Worm (Caenorhabditis elegans) whole organism, L1 larva: Measurements from ENCODE around the gene mig-5.

Experiments
- blmp-1 ChIP-seq: fragments of 150-350 bp; optimal IDR thresholded peaks from 2 replicates; lab custom pipeline; 2014; ENCODE audit warnings: missing biosample characterization, missing genetic modification characterization
- ceh-82 ChIP-seq, 3 experiments: fragments of 150-350 bp in 1 of 3; sonication (generic microtip) in 2 of 3; optimal IDR thresholded peaks; 2 replicates each; lab custom pipeline; 2014 to 2017; ENCODE audit warnings: missing biosample characterization in 3 of 3, missing genetic modification characterization in 3 of 3

DNA sequence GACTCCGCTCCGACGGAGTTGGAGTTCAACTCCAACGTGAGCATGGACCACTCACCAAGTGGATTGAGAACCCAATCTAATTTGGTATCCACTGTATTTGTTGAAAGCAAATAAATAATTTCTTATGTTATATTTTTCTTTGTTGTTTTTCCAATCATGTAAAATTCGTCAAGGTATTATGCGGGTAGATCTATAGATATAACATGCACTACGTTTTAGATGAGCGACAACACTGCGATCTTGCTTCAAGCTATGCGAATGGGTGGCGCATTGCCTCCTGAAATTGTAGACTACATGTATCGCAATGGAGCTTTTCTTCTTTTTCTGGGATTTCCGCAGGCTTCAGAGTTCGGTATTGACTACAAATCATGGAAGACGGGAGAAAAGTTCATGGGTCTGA is 40.3 kb downstream of the mig-5 start, which contains the start of gene F10B5.2:
- TF ChIP-seq blmp-1 (tag; lab: Kevin White, UChicago), result no peak
- TF ChIP-seq ceh-82 (tag; optimal IDR thresholded peaks at IDR 0.05; lab: Kevin White, UChicago), result no peak
